Fruit fly (Drosophila melanogaster) whole organism, embryonic: Measurements from ENCODE around the gene CG8870.
A peak's percentile ranks its signal among the peaks of the same experiment; 100 is the strongest.

Experiments
- Awh ChIP-seq: fragments of 200-800 bp; sonication (Bioruptor generic); IDR thresholded peaks from 2 replicates; pipeline ENCODE4, ENCODE4 v1.3.6; 2022; ENCODE audit warnings: missing biosample characterization, missing genetic modification characterization
- Bgb ChIP-seq: fragments of 200-800 bp; sonication (Bioruptor generic); IDR thresholded peaks from 2 replicates; pipeline ENCODE4 v1.3.6; 2022; ENCODE audit warnings: missing biosample characterization, missing genetic modification characterization; ENCODE audit not compliant: partially characterized antibody
- CG10654 ChIP-seq: fragments of 200-800 bp; sonication (Bioruptor generic); optimal IDR thresholded peaks from 2 replicates; lab custom pipeline; 2016; ENCODE audit warnings: missing biosample characterization, missing genetic modification characterization
- CG12155 ChIP-seq: fragments of 200-800 bp; sonication (Bioruptor generic); optimal IDR thresholded peaks from 3 replicates; lab custom pipeline; 2016; ENCODE audit warnings: missing biosample characterization, missing genetic modification characterization
- CG13894 ChIP-seq: fragments of 200-800 bp; sonication (Bioruptor generic); optimal IDR thresholded peaks from 3 replicates; lab custom pipeline; 2018; ENCODE audit warnings: missing biosample characterization, mild to moderate bottlenecking, missing genetic modification characterization, moderate library complexity
- CG14965 ChIP-seq: fragments of 200-800 bp; sonication (Bioruptor generic); optimal IDR thresholded peaks from 2 replicates; lab custom pipeline; 2016; ENCODE audit warnings: missing biosample characterization, missing genetic modification characterization, borderline replicate concordance
- CG17568 ChIP-seq: fragments of 200-800 bp; sonication (Bioruptor generic); optimal IDR thresholded peaks from 2 replicates; lab custom pipeline; 2018; ENCODE audit warnings: missing biosample characterization, mild to moderate bottlenecking, missing genetic modification characterization, moderate library complexity
- CG18764 ChIP-seq: fragments of 200-800 bp; sonication (Bioruptor generic); optimal IDR thresholded peaks from 3 replicates; lab custom pipeline; 2016; ENCODE audit warnings: missing biosample characterization, missing genetic modification characterization
- CG30431 ChIP-seq: fragments of 200-800 bp; sonication (Bioruptor generic); optimal IDR thresholded peaks from 2 replicates; lab custom pipeline; 2017; ENCODE audit warnings: missing biosample characterization, missing genetic modification characterization
- CG3281 ChIP-seq: fragments of 200-800 bp; sonication (Bioruptor generic); optimal IDR thresholded peaks from 3 replicates; lab custom pipeline; 2017; ENCODE audit warnings: missing biosample characterization, mild to moderate bottlenecking, missing genetic modification characterization
- CG34224 ChIP-seq: fragments of 200-800 bp; sonication (Bioruptor generic); IDR thresholded peaks from 3 replicates; pipeline ENCODE4 v1.3.6; 2022; ENCODE audit warnings: missing biosample characterization, missing genetic modification characterization; ENCODE audit not compliant: partially characterized antibody
- CG34376 ChIP-seq: fragments of 200-800 bp; sonication (Bioruptor generic); optimal IDR thresholded peaks from 2 replicates; lab custom pipeline; 2018; ENCODE audit warnings: missing biosample characterization, mild to moderate bottlenecking, missing genetic modification characterization
- CG7928 ChIP-seq: fragments of 200-800 bp; sonication (Bioruptor generic); optimal IDR thresholded peaks from 2 replicates; lab custom pipeline; 2017; ENCODE audit warnings: missing biosample characterization, mild to moderate bottlenecking, missing genetic modification characterization
- CG9817 ChIP-seq: fragments of 200-800 bp; sonication (Bioruptor generic); optimal IDR thresholded peaks from 2 replicates; lab custom pipeline; 2018; ENCODE audit warnings: missing biosample characterization, mild to moderate bottlenecking, missing genetic modification characterization, moderate library complexity
- CkIIα-i1 ChIP-seq: fragments of 200-800 bp; sonication (Bioruptor generic); IDR thresholded peaks from 2 replicates; pipeline ENCODE4 v1.3.6; 2022; ENCODE audit warnings: missing biosample characterization, missing genetic modification characterization
- Gsc ChIP-seq: fragments of 200-800 bp; sonication (Bioruptor generic); IDR thresholded peaks from 2 replicates; pipeline ENCODE4 v1.3.6; 2022; ENCODE audit warnings: missing biosample characterization, missing genetic modification characterization
- HLH3B ChIP-seq: fragments of 200-800 bp; sonication (Bioruptor generic); IDR thresholded peaks from 2 replicates; pipeline ENCODE4 v1.3.6; 2022; ENCODE audit warnings: missing biosample characterization, missing genetic modification characterization
- HLH4C ChIP-seq: fragments of 200-800 bp; sonication (Bioruptor generic); IDR thresholded peaks from 3 replicates; pipeline ENCODE4 v1.3.6; 2022; ENCODE audit warnings: missing biosample characterization, missing genetic modification characterization; ENCODE audit not compliant: partially characterized antibody
- Hey ChIP-seq: fragments of 200-800 bp; sonication (Bioruptor generic); optimal IDR thresholded peaks from 3 replicates; lab custom pipeline; 2018; ENCODE audit warnings: missing biosample characterization, mild to moderate bottlenecking, missing genetic modification characterization
- Hmr ChIP-seq: fragments of 200-800 bp; sonication (Bioruptor generic); optimal IDR thresholded peaks from 3 replicates; lab custom pipeline; 2017; ENCODE audit warnings: mild to moderate bottlenecking, missing biosample characterization, missing genetic modification reagents, missing genetic modification characterization
- Jarid2 ChIP-seq: fragments of 200-800 bp; sonication (Bioruptor generic); optimal IDR thresholded peaks from 3 replicates; lab custom pipeline; 2017; ENCODE audit warnings: mild to moderate bottlenecking, missing biosample characterization, missing genetic modification reagents, missing genetic modification characterization
- Sox100B ChIP-seq: fragments of 200-800 bp; sonication (Bioruptor generic); optimal IDR thresholded peaks from 3 replicates; lab custom pipeline; 2018; ENCODE audit warnings: missing biosample characterization, mild to moderate bottlenecking, missing genetic modification characterization
- Stat92E ChIP-seq, 3 experiments: fragments of >200 bp in 2 of 3; fragments of 200-800 bp in 1 of 3; sonication (Bioruptor generic) in 1 of 3; optimal IDR thresholded peaks; 2 replicates each; lab custom pipeline; 2017 to 2019; ENCODE audit warnings: missing biosample characterization in 3 of 3, missing genetic modification characterization in 3 of 3, mild to moderate bottlenecking in 1 of 3, moderate library complexity in 1 of 3
- Tbp ChIP-seq: fragments of >200 bp; optimal IDR thresholded peaks from 2 replicates; lab custom pipeline; 2018; ENCODE audit warnings: missing biosample characterization, missing genetic modification characterization
- Trl ChIP-seq, 3 experiments: fragments of >200 bp in 2 of 3; fragments of 200-800 bp in 1 of 3; sonication (Bioruptor generic) in 1 of 3; optimal IDR thresholded peaks; 2 replicates in 1 of 3; 3 replicates in 2 of 3; lab custom pipeline; 2016 to 2017; ENCODE audit warnings: missing biosample characterization in 1 of 3, missing genetic modification characterization in 1 of 3
- amos ChIP-seq: fragments of 200-800 bp; sonication (Bioruptor generic); IDR thresholded peaks from 2 replicates; pipeline ENCODE4 v1.3.6; 2022; ENCODE audit warnings: missing biosample characterization, missing genetic modification characterization; ENCODE audit not compliant: partially characterized antibody
- aop ChIP-seq: fragments of 200-800 bp; sonication (Bioruptor generic); IDR thresholded peaks from 2 replicates; pipeline ENCODE4 v1.3.6; 2022; ENCODE audit warnings: missing biosample characterization, missing genetic modification characterization
- ash1 ChIP-seq: fragments of 200-800 bp; sonication (Bioruptor generic); optimal IDR thresholded peaks from 2 replicates; lab custom pipeline; 2018; ENCODE audit warnings: missing biosample characterization, mild to moderate bottlenecking, missing genetic modification characterization
- cato ChIP-seq: fragments of 200-800 bp; sonication (Bioruptor generic); optimal IDR thresholded peaks from 2 replicates; lab custom pipeline; 2016; ENCODE audit warnings: missing biosample characterization, missing genetic modification characterization, borderline replicate concordance
- chif ChIP-seq, 2 experiments: fragments of 200-800 bp; sonication (Bioruptor generic); optimal IDR thresholded peaks; 3 replicates each; lab custom pipeline; 2016; ENCODE audit warnings: missing biosample characterization in 2 of 2, missing genetic modification characterization in 2 of 2
- da ChIP-seq: fragments of 200-800 bp; sonication (Bioruptor generic); optimal IDR thresholded peaks from 2 replicates; lab custom pipeline; 2016; ENCODE audit warnings: missing biosample characterization, missing genetic modification characterization
- disco-r ChIP-seq: fragments of 200-800 bp; sonication (Bioruptor generic); optimal IDR thresholded peaks from 2 replicates; lab custom pipeline; 2016; ENCODE audit warnings: missing biosample characterization, missing genetic modification characterization
- exex ChIP-seq: fragments of 200-800 bp; sonication (Bioruptor generic); optimal IDR thresholded peaks from 4 replicates; lab custom pipeline; 2018; ENCODE audit warnings: missing biosample characterization, mild to moderate bottlenecking, missing genetic modification characterization, moderate library complexity
- grau ChIP-seq: fragments of 200-800 bp; optimal IDR thresholded peaks from 3 replicates; lab custom pipeline; 2019; ENCODE audit warnings: missing biosample characterization, mild to moderate bottlenecking, missing genetic modification characterization, moderate library complexity
- lbe ChIP-seq: fragments of 200-800 bp; sonication (Bioruptor generic); optimal IDR thresholded peaks from 2 replicates; lab custom pipeline; 2016; ENCODE audit warnings: missing biosample characterization, mild to moderate bottlenecking, missing genetic modification characterization
- lmd ChIP-seq: fragments of 200-800 bp; sonication (Bioruptor generic); IDR thresholded peaks from 2 replicates; pipeline ENCODE4 v1.3.6; 2022; ENCODE audit warnings: missing biosample characterization, missing genetic modification characterization
- nau ChIP-seq: fragments of 200-800 bp; sonication (Bioruptor generic); optimal IDR thresholded peaks from 3 replicates; lab custom pipeline; 2017; ENCODE audit warnings: missing biosample characterization, mild to moderate bottlenecking, missing genetic modification characterization, missing genetic modification reagents
- nerfin-1 ChIP-seq: fragments of 200-800 bp; sonication (Bioruptor generic); optimal IDR thresholded peaks from 3 replicates; lab custom pipeline; 2019; ENCODE audit warnings: missing biosample characterization, mild to moderate bottlenecking, missing genetic modification characterization, moderate library complexity
- oc ChIP-seq: fragments of 200-800 bp; sonication (Bioruptor generic); optimal IDR thresholded peaks from 2 replicates; lab custom pipeline; 2018; ENCODE audit warnings: missing biosample characterization, mild to moderate bottlenecking, missing genetic modification characterization, moderate library complexity
- otp ChIP-seq: fragments of 200-800 bp; sonication (Bioruptor generic); IDR thresholded peaks from 3 replicates; pipeline ENCODE4, ENCODE4 v1.3.6; 2022; ENCODE audit warnings: missing biosample characterization, missing genetic modification characterization
- peb ChIP-seq: fragments of 200-800 bp; sonication (Bioruptor generic); IDR thresholded peaks from 2 replicates; pipeline ENCODE4 v1.3.6; 2022; ENCODE audit warnings: missing biosample characterization, missing genetic modification characterization
- prd ChIP-seq, 3 experiments: fragments of >200 bp in 2 of 3; fragments of 200-800 bp in 1 of 3; sonication (Bioruptor generic) in 1 of 3; optimal IDR thresholded peaks in 2 of 3; IDR thresholded peaks in 1 of 3; 2 replicates in 2 of 3; 3 replicates in 1 of 3; pipeline versions ENCODE4 v1.3.6 to Lab custom; 2017 to 2022; ENCODE audit warnings: missing biosample characterization in 1 of 3, missing genetic modification characterization in 1 of 3
- pros ChIP-seq: fragments of 200-800 bp; sonication (Bioruptor generic); optimal IDR thresholded peaks from 3 replicates; lab custom pipeline; 2019; ENCODE audit warnings: missing biosample characterization, mild to moderate bottlenecking, missing genetic modification characterization, moderate library complexity
- tll ChIP-seq, 2 experiments: fragments of 200-800 bp in 1 of 2; fragments of >200 bp in 1 of 2; sonication (Bioruptor generic) in 1 of 2; optimal IDR thresholded peaks; 2 replicates each; lab custom pipeline; 2017 to 2019; ENCODE audit warnings: missing biosample characterization in 2 of 2, missing genetic modification characterization in 2 of 2, mild to moderate bottlenecking in 1 of 2, moderate library complexity in 1 of 2
- tup ChIP-seq: fragments of 200-800 bp; sonication (Bioruptor generic); optimal IDR thresholded peaks from 2 replicates; lab custom pipeline; 2016; ENCODE audit warnings: missing biosample characterization, mild to moderate bottlenecking, missing genetic modification characterization, moderate library complexity
- zen ChIP-seq: fragments of 200-800 bp; sonication (Bioruptor generic); optimal IDR thresholded peaks from 3 replicates; lab custom pipeline; 2018; ENCODE audit warnings: missing biosample characterization, mild to moderate bottlenecking, missing genetic modification characterization, moderate library complexity

The CG8870 gene

DNA sequence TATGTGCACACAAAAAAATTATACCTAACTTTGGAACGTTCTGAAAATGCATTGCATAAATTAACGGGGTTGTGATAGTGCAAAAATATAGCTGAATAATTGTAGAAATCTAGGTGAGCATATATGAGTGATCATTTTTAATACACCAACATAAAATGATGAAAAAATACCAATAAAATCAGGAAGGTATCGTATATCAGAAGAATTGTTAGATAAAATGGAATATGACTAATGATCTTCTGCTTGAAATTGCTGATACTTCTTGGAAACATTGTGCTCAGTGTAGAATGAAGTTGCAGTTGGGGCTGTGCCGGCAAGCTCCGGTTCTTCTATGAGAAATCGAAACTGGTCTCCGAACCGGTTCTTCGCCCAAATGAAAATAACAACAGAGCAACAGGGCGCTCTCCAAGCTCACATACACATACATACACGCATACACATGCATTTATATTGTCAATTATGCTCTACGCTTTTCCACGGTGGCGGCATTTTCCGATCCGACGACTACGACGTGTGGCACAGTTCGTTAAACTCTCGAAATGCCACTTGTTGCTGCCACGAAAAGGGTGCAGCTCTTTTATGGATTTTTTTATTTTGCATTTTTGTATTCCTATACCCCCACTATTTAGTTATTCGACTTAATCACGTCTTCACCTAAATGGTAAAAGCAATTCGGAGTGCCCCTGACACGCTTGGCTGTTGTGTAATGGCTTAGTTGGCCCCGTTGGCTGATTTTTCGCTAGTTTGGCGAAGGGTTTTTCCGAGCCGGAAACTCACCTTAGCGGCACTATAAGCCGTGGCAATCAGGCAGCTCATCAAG, 21.5 kb downstream of the CG8870 start (continued):
- TF ChIP-seq oc (tag; lab: Kevin White, UChicago) (peak; percentile 87), peb (GFP tag; lab: Robert Waterston, UW) (peak; percentile 68; the same call in 1 of the 2 replicates), ash1 (no peak), HLH3B (GFP tag; lab: Robert Waterston, UW) (peak; percentile 85), pros (GFP tag; lab: Kevin White, UChicago) (peak; percentile 33), exex (peak; percentile 12), Awh (GFP tag; lab: Robert Waterston, UW) (peak; percentile 74), prd (optimal IDR thresholded peaks at IDR 0.05; lab: Kevin White, UChicago) (no peak), prd (GFP tag; IDR thresholded peaks at IDR 0.05; lab: Robert Waterston, UW) (peak; percentile 89), CG17568 (GFP tag; lab: Kevin White, UChicago) (peak; percentile 85), grau (peak; percentile 93), Stat92E (GFP tag; optimal IDR thresholded peaks at IDR 0.05; lab: Kevin White, UChicago) (peak in 1 of 3 experiments; percentile 45), CG34376 (no peak), CG10654 (GFP tag; lab: Kevin White, UChicago) (peak; percentile 85), CG34224 (GFP tag; lab: Robert Waterston, UW) (no peak; the same call in 2 of the 3 replicates), tll (GFP tag; optimal IDR thresholded peaks at IDR 0.05; lab: Kevin White, UChicago) (no peak), tup (peak; percentile 54), lmd (GFP tag; lab: Robert Waterston, UW) (peak; percentile 90), Jarid2 (GFP tag; lab: Kevin White, UChicago) (peak; percentile 43), Trl (optimal IDR thresholded peaks at IDR 0.05; lab: Kevin White, UChicago) (peak; percentile 25 to 26), Trl (GFP tag; optimal IDR thresholded peaks at IDR 0.05; lab: Kevin White, UChicago) (peak; percentile 88), HLH4C (GFP tag; lab: Robert Waterston, UW) (no peak), Gsc (GFP tag; lab: Robert Waterston, UW) (peak; percentile 49), CG13894 (tag; lab: Kevin White, UChicago) (no peak), Tbp (GFP tag; lab: Kevin White, UChicago) (no peak), disco-r (GFP tag; lab: Kevin White, UChicago) (peak; percentile 82), CG7928 (GFP tag; lab: Kevin White, UChicago) (peak; percentile 42), amos (no peak), CG14965 (GFP tag; lab: Kevin White, UChicago) (peak; percentile 5), chif (GFP tag; optimal IDR thresholded peaks at IDR 0.05; lab: Kevin White, UChicago) (peak; percentile 69 to 90), Sox100B (GFP tag; lab: Kevin White, UChicago) (peak; percentile 85), aop (GFP tag; lab: Robert Waterston, UW) (no peak), da (peak; percentile 76), CG30431 (GFP tag; lab: Kevin White, UChicago) (peak; percentile 84), CG12155 (GFP tag; lab: Kevin White, UChicago) (peak; percentile 85), zen (tag; lab: Kevin White, UChicago) (peak; percentile 78), nerfin-1 (tag; lab: Kevin White, UChicago) (peak; percentile 84), Hmr (GFP tag; lab: Kevin White, UChicago) (peak; percentile 87), Bgb (no peak; the same call in 1 of the 2 replicates), cato (GFP tag; lab: Kevin White, UChicago) (peak; percentile 77), lbe (GFP tag; lab: Kevin White, UChicago) (peak; percentile 69), CG9817 (tag; lab: Kevin White, UChicago) (peak; percentile 79), Hey (tag; lab: Kevin White, UChicago) (peak; percentile 19), CG3281 (peak; percentile 84), nau (GFP tag; lab: Kevin White, UChicago) (peak; percentile 76), CkIIα-i1 (GFP tag; lab: Robert Waterston, UW) (0 out of 2 replicates have a peak, but pooled peaks have one; percentile 21), CG18764 (GFP tag; lab: Kevin White, UChicago) (peak; percentile 62), otp (GFP tag; lab: Robert Waterston, UW) (peak; percentile 72)
